Fruit fly (Drosophila melanogaster) whole organism, pupa: ENCODE results near the gene CG5194.
A peak's percentile ranks its signal among the peaks of the same experiment; 100 is the strongest.

Experiments
- CG10348 ChIP-seq: fragments of 200-800 bp; sonication (Bioruptor generic); IDR thresholded peaks from 2 replicates; pipeline ENCODE4 v1.3.6; 2022; ENCODE audit warnings: missing biosample characterization, missing genetic modification characterization
- CG12605 ChIP-seq: fragments of 200-800 bp; sonication (Bioruptor generic); IDR thresholded peaks from 2 replicates; pipeline ENCODE4 v1.3.6; 2022; ENCODE audit warnings: missing biosample characterization, missing genetic modification characterization
- CG13204 ChIP-seq: fragments of 200-800 bp; sonication (Bioruptor generic); optimal IDR thresholded peaks from 2 replicates; lab custom pipeline; 2018; ENCODE audit warnings: missing biosample characterization, mild to moderate bottlenecking, missing genetic modification characterization, moderate library complexity
- CG14655 ChIP-seq: fragments of 200-800 bp; sonication (Bioruptor generic); optimal IDR thresholded peaks from 3 replicates; lab custom pipeline; 2017; ENCODE audit warnings: mild to moderate bottlenecking, missing biosample characterization, missing genetic modification reagents, missing genetic modification characterization
- CG15710 ChIP-seq: fragments of 200-800 bp; sonication (Bioruptor generic); optimal IDR thresholded peaks from 2 replicates; lab custom pipeline; 2018; ENCODE audit warnings: missing biosample characterization, mild to moderate bottlenecking, missing genetic modification characterization, moderate library complexity
- CG17806 ChIP-seq: fragments of 200-800 bp; sonication (Bioruptor generic); optimal IDR thresholded peaks from 2 replicates; lab custom pipeline; 2018; ENCODE audit warnings: missing biosample characterization, mild to moderate bottlenecking, missing genetic modification characterization, moderate library complexity
- CG32121 ChIP-seq: fragments of 200-800 bp; sonication (Bioruptor generic); IDR thresholded peaks from 2 replicates; pipeline ENCODE4 v1.3.6; 2022; ENCODE audit warnings: missing biosample characterization, missing genetic modification characterization
- CG34367 ChIP-seq: fragments of 200-800 bp; sonication (Bioruptor generic); optimal IDR thresholded peaks from 2 replicates; lab custom pipeline; 2018; ENCODE audit warnings: missing biosample characterization, mild to moderate bottlenecking, missing genetic modification characterization
- CG4496 ChIP-seq: fragments of 200-800 bp; sonication (Bioruptor generic); IDR thresholded peaks from 3 replicates; pipeline ENCODE4 v1.3.6; 2022; ENCODE audit warnings: missing biosample characterization, missing genetic modification characterization
- CG8159 ChIP-seq: fragments of 200-800 bp; sonication (Bioruptor generic); optimal IDR thresholded peaks from 3 replicates; lab custom pipeline; 2018; ENCODE audit warnings: missing biosample characterization, mild to moderate bottlenecking, missing genetic modification characterization, moderate library complexity
- CG8301 ChIP-seq: fragments of 200-800 bp; sonication (Bioruptor generic); optimal IDR thresholded peaks from 2 replicates; lab custom pipeline; 2018; ENCODE audit warnings: missing biosample characterization, mild to moderate bottlenecking, missing genetic modification characterization
- CG9948 ChIP-seq: fragments of 200-800 bp; sonication (Bioruptor generic); optimal IDR thresholded peaks from 2 replicates; lab custom pipeline; 2018; ENCODE audit warnings: missing biosample characterization, mild to moderate bottlenecking, missing genetic modification characterization, moderate library complexity
- D1 ChIP-seq: fragments of 200-800 bp; sonication (Bioruptor generic); optimal IDR thresholded peaks from 2 replicates; lab custom pipeline; 2018; ENCODE audit warnings: missing biosample characterization, mild to moderate bottlenecking, missing genetic modification characterization, moderate library complexity
- EcR ChIP-seq: fragments of 200-800 bp; sonication (Bioruptor generic); optimal IDR thresholded peaks from 3 replicates; lab custom pipeline; 2019; ENCODE audit warnings: missing biosample characterization, missing genetic modification characterization, mild to moderate bottlenecking, moderate library complexity, missing genetic modification reagents
- Ets98B ChIP-seq: fragments of 200-800 bp; sonication (Bioruptor generic); IDR thresholded peaks from 2 replicates; pipeline ENCODE4 v1.3.6; 2022; ENCODE audit warnings: missing biosample characterization, missing genetic modification characterization
- Pif1A ChIP-seq: fragments of 200-800 bp; sonication (Bioruptor generic); optimal IDR thresholded peaks from 3 replicates; lab custom pipeline; 2016; ENCODE audit warnings: missing biosample characterization, missing genetic modification characterization
- Pif1B ChIP-seq: fragments of 200-800 bp; sonication (Bioruptor generic); optimal IDR thresholded peaks from 3 replicates; lab custom pipeline; 2016; ENCODE audit warnings: missing biosample characterization, missing genetic modification characterization
- Snoo ChIP-seq: fragments of 200-800 bp; sonication (Bioruptor generic); optimal IDR thresholded peaks from 3 replicates; lab custom pipeline; 2017; ENCODE audit warnings: missing biosample characterization, mild to moderate bottlenecking, missing genetic modification characterization, inconsistent platforms
- fd96Ca ChIP-seq: fragments of 200-800 bp; sonication (Bioruptor generic); IDR thresholded peaks from 3 replicates; pipeline ENCODE4 v1.3.6; 2022; ENCODE audit warnings: missing biosample characterization, missing genetic modification characterization
- gl ChIP-seq: fragments of 200-800 bp; sonication (Bioruptor generic); optimal IDR thresholded peaks from 2 replicates; lab custom pipeline; 2018; ENCODE audit warnings: missing biosample characterization, mild to moderate bottlenecking, missing genetic modification characterization
- rn ChIP-seq: fragments of 200-800 bp; sonication (Bioruptor generic); IDR thresholded peaks from 2 replicates; pipeline ENCODE4 v1.3.6; 2022; ENCODE audit warnings: missing biosample characterization, missing genetic modification characterization

CG5194 gene

dm6 chr3L:9009738-9010137, at the start of gene CG5194:
Gene CG5194, minus strand, starts transcription at chr3L:9009838.
- no peak for TF ChIP-seq Ets98B (GFP tag; lab: Robert Waterston, UW)
- no peak for TF ChIP-seq gl (tag; lab: Kevin White, UChicago)
- no peak for TF ChIP-seq CG4496 (GFP tag; lab: Robert Waterston, UW)
- no peak for TF ChIP-seq CG13204
- TF ChIP-seq CG32121 (GFP tag; lab: Robert Waterston, UW) = no peak
- no peak for TF ChIP-seq EcR (GFP tag; lab: Kevin White, UChicago)
- TF ChIP-seq, all 21 proteins: peak for 0

DNA sequence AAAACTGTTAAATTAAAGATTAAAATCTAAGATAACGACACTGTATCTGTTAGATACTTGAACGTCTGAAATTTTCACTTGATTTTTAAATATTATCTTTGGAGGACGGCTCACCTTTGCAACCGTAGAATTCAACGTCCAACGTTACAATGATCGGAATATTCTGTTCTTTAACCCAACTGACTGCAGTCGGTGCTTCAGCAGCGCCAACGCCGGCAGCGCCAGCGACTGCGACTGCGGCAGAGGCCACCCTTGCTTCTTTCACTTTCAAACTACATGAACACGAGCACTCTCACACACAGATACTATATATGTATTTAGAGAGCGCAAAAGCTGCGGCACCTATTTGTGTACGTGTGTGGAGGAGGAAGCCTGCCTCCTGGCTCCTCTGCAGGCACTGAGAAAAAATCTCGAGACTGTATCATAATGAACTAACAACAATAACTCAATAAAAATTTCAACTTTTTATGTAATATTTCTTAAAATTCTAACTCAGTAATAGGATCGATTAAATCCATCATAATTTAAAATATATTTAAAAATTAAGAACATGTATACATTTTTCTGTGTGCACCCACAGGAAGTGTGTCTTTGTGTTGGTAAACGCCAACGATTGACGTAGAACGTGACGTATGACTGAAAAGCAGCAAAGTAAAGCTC, 47.9 kb upstream of the CG5194 start:
- TF ChIP-seq Pif1B (GFP tag; lab: Kevin White, UChicago) (peak; percentile 97), CG15710 (tag; lab: Kevin White, UChicago) (peak; percentile 99), CG12605 (GFP tag; lab: Robert Waterston, UW) (peak; percentile 94), CG34367 (tag; lab: Kevin White, UChicago) (peak; percentile 96), CG17806 (tag; lab: Kevin White, UChicago) (peak; percentile 98), gl (tag; lab: Kevin White, UChicago) (peak; percentile 93), CG9948 (peak; percentile 98), Ets98B (GFP tag; lab: Robert Waterston, UW) (peak; percentile 95), CG8301 (tag; lab: Kevin White, UChicago) (peak; percentile 95), CG10348 (GFP tag; lab: Robert Waterston, UW) (peak; percentile 78), CG8159 (peak; percentile 99), fd96Ca (GFP tag; lab: Robert Waterston, UW) (peak; percentile 96), EcR (GFP tag; lab: Kevin White, UChicago) (peak; percentile 57), CG4496 (GFP tag; lab: Robert Waterston, UW) (peak; percentile 97), CG32121 (GFP tag; lab: Robert Waterston, UW) (peak; percentile 97), Pif1A (peak; percentile 93), Snoo (peak; percentile 94), CG14655 (GFP tag; lab: Kevin White, UChicago) (peak; percentile 98), rn (GFP tag; lab: Robert Waterston, UW) (peak; percentile 95), D1 (tag; lab: Kevin White, UChicago) (peak; percentile 93), CG13204 (peak; percentile 90)

- TF ChIP-seq EcR (GFP tag; lab: Kevin White, UChicago) (peak; percentile 90), CG10348 (GFP tag; lab: Robert Waterston, UW) (no peak), rn (GFP tag; lab: Robert Waterston, UW) (no peak), CG12605 (GFP tag; lab: Robert Waterston, UW) (0 out of 2 replicates have a peak, but pooled peaks have one; percentile 40), CG9948 (no peak), CG32121 (GFP tag; lab: Robert Waterston, UW) (peak; percentile 51; the same call in 1 of the 2 replicates), CG4496 (GFP tag; lab: Robert Waterston, UW) (peak; percentile 49; the same call in 1 of the 3 replicates), CG17806 (tag; lab: Kevin White, UChicago) (no peak), CG34367 (tag; lab: Kevin White, UChicago) (no peak), Ets98B (GFP tag; lab: Robert Waterston, UW) (peak; percentile 23; the same call in 1 of the 2 replicates), Pif1B (GFP tag; lab: Kevin White, UChicago) (no peak), CG13204 (peak; percentile 92), Snoo (peak; percentile 11), Pif1A (peak; percentile 50), fd96Ca (GFP tag; lab: Robert Waterston, UW) (peak; percentile 48; the same call in 1 of the 3 replicates), CG8301 (tag; lab: Kevin White, UChicago) (no peak)
Measured at dm6 chr3L:9055870-9056807, 46.5 kb upstream of the CG5194 start.

DNA sequence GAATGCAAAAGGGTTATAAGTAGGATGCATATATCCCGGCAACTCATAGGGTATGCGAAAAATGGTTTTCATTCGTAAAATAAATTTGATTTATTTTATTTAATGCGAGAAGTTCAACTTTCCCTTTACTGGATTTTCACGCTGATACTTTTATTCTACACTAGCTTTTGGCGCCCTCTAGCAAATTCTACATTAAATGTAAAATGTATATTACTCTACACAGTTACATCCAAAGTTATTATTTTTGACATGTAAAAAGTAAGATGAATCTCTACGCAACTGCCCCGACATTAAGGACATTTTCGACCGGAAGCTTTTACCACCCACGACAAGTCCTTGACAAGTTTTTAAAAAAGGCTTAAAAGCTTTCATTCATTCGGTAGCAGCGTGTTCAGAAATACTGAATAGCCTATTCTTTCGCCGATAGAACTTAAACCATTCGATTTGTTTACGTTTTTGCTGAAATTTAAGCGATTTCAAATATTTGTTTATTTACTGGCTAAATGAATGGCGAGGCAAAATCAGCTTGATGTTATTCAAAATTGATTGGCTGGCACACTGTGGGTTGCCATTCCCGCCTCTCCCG, 45.3 kb upstream of the CG5194 start:
- no peak for TF ChIP-seq CG34367 (tag; lab: Kevin White, UChicago)
- TF ChIP-seq CG9948 = no peak
- no peak for TF ChIP-seq CG13204
- no peak for TF ChIP-seq Pif1A
- no peak for TF ChIP-seq Ets98B (GFP tag; lab: Robert Waterston, UW)
- no peak for TF ChIP-seq Pif1B (GFP tag; lab: Kevin White, UChicago)
- TF ChIP-seq CG8159 = no peak
- TF ChIP-seq CG32121 (GFP tag; lab: Robert Waterston, UW) = no peak
- TF ChIP-seq CG12605 (GFP tag; lab: Robert Waterston, UW) = no peak
- TF ChIP-seq EcR (GFP tag; lab: Kevin White, UChicago) = no peak
- TF ChIP-seq, all 21 proteins: peak for 0

DNA sequence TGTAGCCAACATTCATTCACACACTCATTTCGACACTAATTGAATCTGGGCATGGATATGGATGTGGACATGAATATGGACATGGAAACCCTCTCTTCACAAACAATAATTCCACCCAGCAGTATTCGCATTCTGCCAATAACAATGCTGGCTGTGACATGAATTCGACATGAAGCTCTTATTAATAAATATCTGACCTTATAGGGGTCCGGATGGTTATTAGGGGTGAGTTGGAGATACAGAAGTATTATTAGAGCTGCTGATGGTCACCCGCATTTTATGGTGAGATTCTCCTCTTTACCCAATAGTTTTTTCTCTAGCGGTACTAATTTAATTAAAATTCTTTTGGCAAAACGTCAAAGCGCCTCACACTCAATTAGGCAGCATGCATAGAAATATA, 44.6 kb upstream of the CG5194 start:
- TF ChIP-seq Snoo = no peak
- no peak for TF ChIP-seq CG14655 (GFP tag; lab: Kevin White, UChicago)
- no peak for TF ChIP-seq CG8301 (tag; lab: Kevin White, UChicago)
- no peak for TF ChIP-seq gl (tag; lab: Kevin White, UChicago)
- no peak for TF ChIP-seq Pif1B (GFP tag; lab: Kevin White, UChicago)
